Fruit fly (Drosophila melanogaster) whole organism, embryonic: ENCODE data around the gene CG7991.
A peak's percentile ranks its signal among the peaks of the same experiment; 100 is the strongest.

ENCODE experiments used
- Ada2b ChIP-seq: fragments of 200-800 bp; sonication (Bioruptor generic); IDR thresholded peaks from 2 replicates; pipeline ENCODE4 v1.3.6; 2022; ENCODE audit warnings: missing biosample characterization, missing genetic modification characterization
- Awh ChIP-seq: fragments of 200-800 bp; sonication (Bioruptor generic); IDR thresholded peaks from 2 replicates; pipeline ENCODE4, ENCODE4 v1.3.6; 2022; ENCODE audit warnings: missing biosample characterization, missing genetic modification characterization
- BEAF-32 ChIP-seq: fragments of 200-800 bp; sonication (Bioruptor generic); optimal IDR thresholded peaks from 3 replicates; lab custom pipeline; 2017; ENCODE audit warnings: missing biosample characterization, missing genetic modification characterization, mild to moderate bottlenecking, moderate library complexity, missing genetic modification reagents
- BtbVII ChIP-seq: fragments of 200-800 bp; sonication (Bioruptor generic); optimal IDR thresholded peaks from 3 replicates; lab custom pipeline; 2017; ENCODE audit warnings: missing biosample characterization, mild to moderate bottlenecking, missing genetic modification characterization
- CG14050 ChIP-seq: fragments of 200-800 bp; sonication (Bioruptor generic); IDR thresholded peaks from 3 replicates; pipeline ENCODE4 v1.3.6; 2022; ENCODE audit warnings: missing biosample characterization, missing genetic modification characterization
- CG14710 ChIP-seq: fragments of 200-800 bp; sonication (Bioruptor generic); optimal IDR thresholded peaks from 3 replicates; lab custom pipeline; 2019; ENCODE audit warnings: missing biosample characterization, mild to moderate bottlenecking, missing genetic modification characterization, moderate library complexity
- CG15601 ChIP-seq: fragments of 200-800 bp; sonication (Bioruptor generic); optimal IDR thresholded peaks from 3 replicates; lab custom pipeline; 2019; ENCODE audit warnings: missing biosample characterization, mild to moderate bottlenecking, missing genetic modification characterization, moderate library complexity
- CG15696 ChIP-seq: fragments of 200-800 bp; sonication (Bioruptor generic); optimal IDR thresholded peaks from 2 replicates; lab custom pipeline; 2019; ENCODE audit warnings: missing biosample characterization, mild to moderate bottlenecking, missing genetic modification characterization, moderate library complexity
- CG17361 ChIP-seq: fragments of 200-800 bp; sonication (Bioruptor generic); IDR thresholded peaks from 3 replicates; pipeline ENCODE4 v1.3.6; 2022; ENCODE audit warnings: missing biosample characterization, missing genetic modification characterization
- CG17612 ChIP-seq: fragments of 200-800 bp; sonication (Bioruptor generic); IDR thresholded peaks from 2 replicates; pipeline ENCODE4 v1.3.6; 2022; ENCODE audit warnings: missing biosample characterization, missing genetic modification characterization
- CG2120 ChIP-seq: fragments of 200-800 bp; sonication (Bioruptor generic); optimal IDR thresholded peaks from 3 replicates; lab custom pipeline; 2016; ENCODE audit warnings: missing biosample characterization, missing genetic modification characterization
- CG2678 ChIP-seq: fragments of 200-800 bp; sonication (Bioruptor generic); optimal IDR thresholded peaks from 3 replicates; lab custom pipeline; 2019; ENCODE audit warnings: missing biosample characterization, mild to moderate bottlenecking, missing genetic modification characterization, moderate library complexity
- CG2889 ChIP-seq: fragments of 200-800 bp; sonication (Bioruptor generic); IDR thresholded peaks from 3 replicates; pipeline ENCODE4 v1.3.6; 2022; ENCODE audit warnings: missing biosample characterization, missing genetic modification characterization
- CG3281 ChIP-seq: fragments of 200-800 bp; sonication (Bioruptor generic); optimal IDR thresholded peaks from 3 replicates; lab custom pipeline; 2017; ENCODE audit warnings: missing biosample characterization, mild to moderate bottlenecking, missing genetic modification characterization
- CG3726 ChIP-seq: fragments of 200-800 bp; sonication (Bioruptor generic); IDR thresholded peaks from 3 replicates; pipeline ENCODE4, ENCODE4 v1.3.6; 2022; ENCODE audit warnings: missing biosample characterization, missing genetic modification characterization
- CG4360 ChIP-seq: fragments of 200-800 bp; sonication (Bioruptor generic); IDR thresholded peaks from 2 replicates; pipeline ENCODE4 v1.3.6; 2022; ENCODE audit warnings: missing biosample characterization, missing genetic modification characterization
- CG5245 ChIP-seq: fragments of 200-800 bp; sonication (Bioruptor generic); optimal IDR thresholded peaks from 3 replicates; lab custom pipeline; 2016; ENCODE audit warnings: missing biosample characterization, missing genetic modification characterization
- CG6272 ChIP-seq: fragments of 200-800 bp; sonication (Bioruptor generic); IDR thresholded peaks from 2 replicates; pipeline ENCODE4 v1.3.6; 2022; ENCODE audit warnings: missing biosample characterization, missing genetic modification characterization
- CG6654 ChIP-seq: fragments of 200-800 bp; sonication (Bioruptor generic); optimal IDR thresholded peaks from 2 replicates; lab custom pipeline; 2017; ENCODE audit warnings: missing biosample characterization, mild to moderate bottlenecking, missing genetic modification characterization
- CG6791 ChIP-seq: fragments of 200-800 bp; sonication (Bioruptor generic); IDR thresholded peaks from 3 replicates; pipeline ENCODE4 v1.3.6; 2022; ENCODE audit warnings: missing biosample characterization, missing genetic modification characterization; ENCODE audit not compliant: partially characterized antibody
- CG8388 ChIP-seq: fragments of 200-800 bp; sonication (Bioruptor generic); optimal IDR thresholded peaks from 2 replicates; lab custom pipeline; 2019; ENCODE audit warnings: missing biosample characterization, mild to moderate bottlenecking, missing genetic modification characterization, moderate library complexity
- Dek ChIP-seq: fragments of 200-800 bp; sonication (Bioruptor generic); optimal IDR thresholded peaks from 3 replicates; lab custom pipeline; 2019; ENCODE audit warnings: missing biosample characterization, mild to moderate bottlenecking, missing genetic modification characterization, moderate library complexity
- MBD-R2 ChIP-seq: fragments of 200-800 bp; sonication (Bioruptor generic); IDR thresholded peaks from 2 replicates; pipeline ENCODE4 v1.3.6; 2022; ENCODE audit warnings: missing biosample characterization, missing genetic modification characterization
- Med ChIP-seq: fragments of 200-800 bp; sonication (Bioruptor generic); peaks from one replicate; lab custom pipeline; 2016; ENCODE audit warnings: missing biosample characterization, missing genetic modification characterization, mild to moderate bottlenecking, inconsistent platforms, moderate library complexity
- Meics ChIP-seq: fragments of 200-800 bp; sonication (Bioruptor generic); optimal IDR thresholded peaks from 2 replicates; lab custom pipeline; 2017; ENCODE audit warnings: missing biosample characterization, mild to moderate bottlenecking, missing genetic modification characterization
- Pdp1 ChIP-seq, 2 experiments: fragments of 200-800 bp; sonication (Bioruptor generic); optimal IDR thresholded peaks; 3 replicates each; lab custom pipeline; 2016; ENCODE audit warnings: missing biosample characterization in 2 of 2, missing genetic modification characterization in 2 of 2, mild to moderate bottlenecking in 1 of 2, moderate library complexity in 1 of 2
- Stat92E ChIP-seq, 3 experiments: fragments of >200 bp in 2 of 3; fragments of 200-800 bp in 1 of 3; sonication (Bioruptor generic) in 1 of 3; optimal IDR thresholded peaks; 2 replicates each; lab custom pipeline; 2017 to 2019; ENCODE audit warnings: missing biosample characterization in 3 of 3, missing genetic modification characterization in 3 of 3, mild to moderate bottlenecking in 1 of 3, moderate library complexity in 1 of 3
- Usf ChIP-seq: fragments of 200-800 bp; sonication (Bioruptor generic); optimal IDR thresholded peaks from 2 replicates; lab custom pipeline; 2017; ENCODE audit warnings: missing genotype, missing biosample characterization, missing genetic modification characterization
- Xbp1 ChIP-seq: fragments of 200-800 bp; sonication (Bioruptor generic); optimal IDR thresholded peaks from 3 replicates; lab custom pipeline; 2016; ENCODE audit warnings: missing biosample characterization, mild to moderate bottlenecking, missing genetic modification characterization
- YL-1 ChIP-seq: fragments of 200-800 bp; sonication (Bioruptor generic); optimal IDR thresholded peaks from 3 replicates; lab custom pipeline; 2017; ENCODE audit warnings: missing biosample characterization, mild to moderate bottlenecking, missing genetic modification characterization
- ac ChIP-seq: fragments of 200-800 bp; sonication (Bioruptor generic); optimal IDR thresholded peaks from 3 replicates; lab custom pipeline; 2017; ENCODE audit warnings: missing biosample characterization, mild to moderate bottlenecking, missing genetic modification characterization
- amos ChIP-seq: fragments of 200-800 bp; sonication (Bioruptor generic); IDR thresholded peaks from 2 replicates; pipeline ENCODE4 v1.3.6; 2022; ENCODE audit warnings: missing biosample characterization, missing genetic modification characterization; ENCODE audit not compliant: partially characterized antibody
- bowl ChIP-seq: fragments of 200-800 bp; sonication (Bioruptor generic); IDR thresholded peaks from 2 replicates; pipeline ENCODE4 v1.3.6; 2022; ENCODE audit warnings: missing biosample characterization, missing genetic modification characterization
- br ChIP-seq: fragments of >200 bp; optimal IDR thresholded peaks from 2 replicates; lab custom pipeline; 2017
- bsh ChIP-seq, 2 experiments: fragments of 200-800 bp; sonication (Bioruptor generic); optimal IDR thresholded peaks; 2 replicates each; lab custom pipeline; 2017 to 2018; ENCODE audit warnings: mild to moderate bottlenecking in 2 of 2, missing biosample characterization in 2 of 2, missing genetic modification characterization in 2 of 2, moderate library complexity in 1 of 2
- dan ChIP-seq: fragments of 200-800 bp; sonication (Bioruptor generic); IDR thresholded peaks from 2 replicates; pipeline ENCODE4 v1.3.6; 2022; ENCODE audit warnings: missing biosample characterization, missing genetic modification characterization
- gfzf ChIP-seq: fragments of 200-800 bp; sonication (Bioruptor generic); optimal IDR thresholded peaks from 2 replicates; lab custom pipeline; 2016; ENCODE audit warnings: missing biosample characterization, mild to moderate bottlenecking, missing genetic modification characterization, moderate library complexity
- kay ChIP-seq: fragments of 200-800 bp; sonication (Bioruptor generic); optimal IDR thresholded peaks from 2 replicates; lab custom pipeline; 2016; ENCODE audit warnings: missing biosample characterization, missing genetic modification characterization
- oc ChIP-seq: fragments of 200-800 bp; sonication (Bioruptor generic); optimal IDR thresholded peaks from 2 replicates; lab custom pipeline; 2018; ENCODE audit warnings: missing biosample characterization, mild to moderate bottlenecking, missing genetic modification characterization, moderate library complexity
- peb ChIP-seq: fragments of 200-800 bp; sonication (Bioruptor generic); IDR thresholded peaks from 2 replicates; pipeline ENCODE4 v1.3.6; 2022; ENCODE audit warnings: missing biosample characterization, missing genetic modification characterization
- psq ChIP-seq: fragments of 200-800 bp; sonication (Bioruptor generic); optimal IDR thresholded peaks from 2 replicates; lab custom pipeline; 2017; ENCODE audit warnings: missing biosample characterization, missing genetic modification characterization
- sc ChIP-seq, 3 experiments: fragments of >200 bp in 2 of 3; fragments of 200-800 bp in 1 of 3; sonication (Bioruptor generic) in 1 of 3; optimal IDR thresholded peaks; 2 replicates in 2 of 3; 3 replicates in 1 of 3; lab custom pipeline; 2017; ENCODE audit warnings: mild to moderate bottlenecking in 1 of 3, missing biosample characterization in 1 of 3, missing genetic modification characterization in 1 of 3, missing genetic modification reagents in 1 of 3
- sens-2 ChIP-seq: fragments of 200-800 bp; sonication (Bioruptor generic); IDR thresholded peaks from 2 replicates; pipeline ENCODE4 v1.3.6; 2022; ENCODE audit warnings: missing biosample characterization, missing genetic modification characterization
- sisA ChIP-seq: fragments of 200-800 bp; sonication (Bioruptor generic); IDR thresholded peaks from 2 replicates; pipeline ENCODE4 v1.3.6; 2022; ENCODE audit warnings: missing biosample characterization, missing genetic modification characterization
- so ChIP-seq: fragments of 200-800 bp; sonication (Bioruptor generic); IDR thresholded peaks from 3 replicates; pipeline ENCODE4 v1.3.6; 2022; ENCODE audit warnings: missing biosample characterization, missing genetic modification characterization
- sqz ChIP-seq: fragments of 200-800 bp; sonication (Bioruptor generic); optimal IDR thresholded peaks from 3 replicates; lab custom pipeline; 2018; ENCODE audit warnings: missing biosample characterization, mild to moderate bottlenecking, missing genetic modification characterization
- sug ChIP-seq: fragments of 200-800 bp; optimal IDR thresholded peaks from 2 replicates; lab custom pipeline; 2019; ENCODE audit warnings: missing biosample characterization, mild to moderate bottlenecking, missing genetic modification characterization, moderate library complexity
- tup ChIP-seq: fragments of 200-800 bp; sonication (Bioruptor generic); optimal IDR thresholded peaks from 2 replicates; lab custom pipeline; 2016; ENCODE audit warnings: missing biosample characterization, mild to moderate bottlenecking, missing genetic modification characterization, moderate library complexity
- twi ChIP-seq: fragments of 200-800 bp; optimal IDR thresholded peaks from 2 replicates; lab custom pipeline; 2019; ENCODE audit warnings: missing biosample characterization, mild to moderate bottlenecking, missing genetic modification characterization, moderate library complexity
- wor ChIP-seq: fragments of 200-800 bp; sonication (Bioruptor generic); IDR thresholded peaks from 2 replicates; pipeline ENCODE4 v1.3.6; 2022; ENCODE audit warnings: missing biosample characterization, missing genetic modification characterization

Gene CG7991

dm6 chr3L:1652700-1653200 lies 21.8 kb upstream of the CG7991 start, which contains the start of the genes CG7970 and Vta1 (continued):
- TF ChIP-seq Med (GFP tag; lab: Kevin White, UChicago) = peak; percentile 56
- no peak for TF ChIP-seq tup
- TF ChIP-seq CG15601 (tag; lab: Kevin White, UChicago) = no peak
- no peak for TF ChIP-seq oc (tag; lab: Kevin White, UChicago)
- 0 out of 3 replicates have a peak, but pooled peaks have one; percentile 36 for TF ChIP-seq CG6791
- TF ChIP-seq so (GFP tag; lab: Robert Waterston, UW) = no peak
- no peak for TF ChIP-seq CG17361
- TF ChIP-seq amos (GFP tag; lab: Robert Waterston, UW) = peak; percentile 30; the same call in 1 of the 2 replicates
- no peak for TF ChIP-seq twi (tag; lab: Kevin White, UChicago)
- no peak for TF ChIP-seq CG5245 (GFP tag; lab: Kevin White, UChicago)
- TF ChIP-seq CG2120 (GFP tag; lab: Kevin White, UChicago) = no peak
- TF ChIP-seq sc (optimal IDR thresholded peaks at IDR 0.05; lab: Kevin White, UChicago) = no peak
- no peak for TF ChIP-seq sc (GFP tag; optimal IDR thresholded peaks at IDR 0.05; lab: Kevin White, UChicago)
- TF ChIP-seq kay (GFP tag; lab: Kevin White, UChicago) = no peak
- no peak for TF ChIP-seq bowl (GFP tag; lab: Robert Waterston, UW)
- TF ChIP-seq CG2889 = no peak
- TF ChIP-seq Ada2b (GFP tag; lab: Robert Waterston, UW) = no peak
- no peak for TF ChIP-seq peb (GFP tag; lab: Robert Waterston, UW)
- peak in 1 of 2 experiments; percentile 24 for TF ChIP-seq Pdp1 (GFP tag; optimal IDR thresholded peaks at IDR 0.05; lab: Kevin White, UChicago)
- TF ChIP-seq MBD-R2 = peak; percentile 82
- TF ChIP-seq Dek (tag; lab: Kevin White, UChicago) = no peak
- no peak for TF ChIP-seq CG17612 (GFP tag; lab: Robert Waterston, UW)
- TF ChIP-seq BEAF-32 (GFP tag; lab: Kevin White, UChicago) = peak; percentile 8
- no peak for TF ChIP-seq Xbp1 (GFP tag; lab: Kevin White, UChicago)
- no peak for TF ChIP-seq br (lab: Kevin White, UChicago)
- no peak for TF ChIP-seq wor (GFP tag; lab: Robert Waterston, UW)
- TF ChIP-seq Awh (GFP tag; lab: Robert Waterston, UW) = no peak
- peak; percentile 68 for TF ChIP-seq YL-1 (GFP tag; lab: Kevin White, UChicago)
- no peak for TF ChIP-seq CG3726 (GFP tag; lab: Robert Waterston, UW)
- TF ChIP-seq psq (GFP tag; lab: Kevin White, UChicago) = no peak
- TF ChIP-seq sqz (GFP tag; lab: Kevin White, UChicago) = no peak
- no peak for TF ChIP-seq dan (GFP tag; lab: Robert Waterston, UW)
- TF ChIP-seq CG6654 (GFP tag; lab: Kevin White, UChicago) = no peak
- no peak for TF ChIP-seq CG2678 (tag; lab: Kevin White, UChicago)
- no peak for TF ChIP-seq CG14710 (tag; lab: Kevin White, UChicago)
- TF ChIP-seq Meics = no peak
- peak; percentile 85 for TF ChIP-seq gfzf (GFP tag; lab: Kevin White, UChicago)
- TF ChIP-seq sug (tag; lab: Kevin White, UChicago) = no peak
- no peak for TF ChIP-seq ac (GFP tag; lab: Kevin White, UChicago)
- TF ChIP-seq CG3281 = no peak
- peak in 1 of 2 experiments; percentile 74 for TF ChIP-seq bsh (GFP tag; optimal IDR thresholded peaks at IDR 0.05; lab: Kevin White, UChicago)
- no peak for TF ChIP-seq CG8388 (GFP tag; lab: Kevin White, UChicago)
- no peak for TF ChIP-seq CG6272 (GFP tag; lab: Robert Waterston, UW)
- no peak for TF ChIP-seq CG15696 (tag; lab: Kevin White, UChicago)
- TF ChIP-seq Stat92E (GFP tag; optimal IDR thresholded peaks at IDR 0.05; lab: Kevin White, UChicago) = no peak
- no peak for TF ChIP-seq BtbVII (GFP tag; lab: Kevin White, UChicago)
- no peak for TF ChIP-seq sens-2 (GFP tag; lab: Robert Waterston, UW)
- TF ChIP-seq CG4360 (GFP tag; lab: Robert Waterston, UW) = no peak
- no peak for TF ChIP-seq sisA (GFP tag; lab: Robert Waterston, UW)
- TF ChIP-seq Usf (GFP tag; lab: Kevin White, UChicago) = no peak
- no peak for TF ChIP-seq CG14050 (GFP tag; lab: Robert Waterston, UW)
